Worm (Caenorhabditis elegans): ENCODE measurements around the gene C35D10.1.

DNA sequence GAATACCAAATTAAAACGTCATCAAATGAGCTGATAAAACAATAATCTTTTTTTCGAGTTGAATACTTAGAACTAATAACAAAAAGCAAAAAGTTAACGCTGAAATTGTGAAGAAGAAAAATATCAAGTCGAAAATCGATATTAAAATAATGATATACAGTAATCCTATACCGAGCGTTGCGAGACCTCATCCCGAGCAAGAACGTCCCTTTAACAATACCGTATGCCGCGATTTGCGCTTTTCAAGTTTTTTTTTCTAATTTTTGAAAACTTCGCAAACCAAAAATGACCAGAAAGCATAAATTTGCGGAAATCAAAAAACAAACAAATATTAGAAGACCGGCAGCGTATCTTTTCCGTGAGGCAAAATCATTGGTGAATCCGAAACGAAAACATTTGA lies 11.5 kb downstream of the C35D10.1 start, which contains the start of gene F26F4.5:
- no peak for TF ChIP-seq elt-3 (tag; optimal IDR thresholded peaks at IDR 0.05)
- TF ChIP-seq skn-1 (tag; optimal IDR thresholded peaks at IDR 0.05), result no peak
- TF ChIP-seq ama-1 (optimal IDR thresholded peaks at IDR 0.05), result no peak
- no peak for TF ChIP-seq nhr-43 (tag; optimal IDR thresholded peaks at IDR 0.05; ENCODE audit: poor library complexity, severe bottlenecking)
- no peak for TF ChIP-seq egl-27 (tag; optimal IDR thresholded peaks at IDR 0.05)
- TF ChIP-seq pqm-1 (tag; optimal IDR thresholded peaks at IDR 0.05), result no peak
- TF ChIP-seq pha-4 (tag; optimal IDR thresholded peaks at IDR 0.05), result peak; percentile 29
- no peak for TF ChIP-seq snpc-4 (tag; optimal IDR thresholded peaks at IDR 0.05)
